Worm (Caenorhabditis elegans): ENCODE results near the gene F47G9.4.

DNA sequence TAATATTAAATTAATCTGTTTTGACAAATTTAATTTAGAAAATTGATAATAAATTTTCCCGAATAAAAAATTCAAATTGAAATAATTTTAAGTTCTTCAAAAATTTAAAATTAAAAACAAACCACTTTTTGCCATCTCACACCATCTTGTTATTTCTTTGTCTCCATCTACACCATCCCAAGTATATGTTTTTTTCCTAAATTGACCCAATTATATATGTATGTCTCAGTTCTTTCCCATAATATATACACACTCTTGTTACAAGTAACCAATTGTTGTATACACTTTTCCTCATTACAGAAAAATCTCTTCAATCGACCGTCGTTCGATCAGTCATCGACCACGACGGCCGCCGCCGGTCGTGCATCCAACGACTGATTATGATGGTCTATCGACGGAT, 39.3 kb downstream of the F47G9.4 start, which contains the start of gene gly-20:
- no peak for TF ChIP-seq nhr-6 (tag; optimal IDR thresholded peaks at IDR 0.05)
- no peak for TF ChIP-seq unc-62 (GFP tag; optimal IDR thresholded peaks at IDR 0.05 in 1 of 2)
- no peak for TF ChIP-seq unc-62 (tag; optimal IDR thresholded peaks at IDR 0.05)
- TF ChIP-seq ces-1 (GFP tag; optimal IDR thresholded peaks at IDR 0.05), result no peak
- TF ChIP-seq lsy-2 (tag; optimal IDR thresholded peaks at IDR 0.05), result no peak
- no peak for TF ChIP-seq mep-1 (tag; optimal IDR thresholded peaks at IDR 0.05)
- TF ChIP-seq T26A8.4 (GFP tag; IDR thresholded peaks at IDR 0.05), result no peak
- no peak for TF ChIP-seq hlh-11 (tag; optimal IDR thresholded peaks at IDR 0.05)
- TF ChIP-seq spr-1 (tag; optimal IDR thresholded peaks at IDR 0.05), result no peak
- no peak for TF ChIP-seq ceh-82 (tag; optimal IDR thresholded peaks at IDR 0.05)
- no peak for TF ChIP-seq dpl-1 (GFP tag; optimal IDR thresholded peaks at IDR 0.05)

All from whole organism, L4 larva.